Fruit fly (Drosophila melanogaster): Measurements from ENCODE around the gene vri.

Gene vri

DNA sequence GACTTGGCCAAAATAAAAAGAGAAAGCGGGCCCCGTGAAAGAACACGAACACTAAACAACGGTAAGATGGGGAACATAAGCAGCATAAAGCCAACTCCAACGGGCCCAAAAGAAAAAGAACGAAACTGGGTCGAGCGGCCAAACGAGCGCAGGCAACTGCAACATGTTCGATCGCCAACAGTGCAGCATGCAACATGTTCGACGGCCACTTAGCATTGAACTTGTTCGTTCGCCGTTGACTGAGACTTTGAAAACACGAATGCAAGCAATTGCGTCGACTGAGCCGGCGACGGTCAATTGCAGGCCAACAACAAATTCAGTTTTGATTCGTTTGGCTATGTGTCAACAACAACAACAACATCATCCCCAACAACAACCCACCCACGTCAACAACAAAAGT, at the start of gene vri:
Gene vri, plus strand, starts transcription at position 224 of the 400 bp plus-strand sequence.
- TF ChIP-seq CG17801 (GFP tag; optimal IDR thresholded peaks at IDR 0.05; ENCODE audit: partially characterized antibody), result no peak

DNA sequence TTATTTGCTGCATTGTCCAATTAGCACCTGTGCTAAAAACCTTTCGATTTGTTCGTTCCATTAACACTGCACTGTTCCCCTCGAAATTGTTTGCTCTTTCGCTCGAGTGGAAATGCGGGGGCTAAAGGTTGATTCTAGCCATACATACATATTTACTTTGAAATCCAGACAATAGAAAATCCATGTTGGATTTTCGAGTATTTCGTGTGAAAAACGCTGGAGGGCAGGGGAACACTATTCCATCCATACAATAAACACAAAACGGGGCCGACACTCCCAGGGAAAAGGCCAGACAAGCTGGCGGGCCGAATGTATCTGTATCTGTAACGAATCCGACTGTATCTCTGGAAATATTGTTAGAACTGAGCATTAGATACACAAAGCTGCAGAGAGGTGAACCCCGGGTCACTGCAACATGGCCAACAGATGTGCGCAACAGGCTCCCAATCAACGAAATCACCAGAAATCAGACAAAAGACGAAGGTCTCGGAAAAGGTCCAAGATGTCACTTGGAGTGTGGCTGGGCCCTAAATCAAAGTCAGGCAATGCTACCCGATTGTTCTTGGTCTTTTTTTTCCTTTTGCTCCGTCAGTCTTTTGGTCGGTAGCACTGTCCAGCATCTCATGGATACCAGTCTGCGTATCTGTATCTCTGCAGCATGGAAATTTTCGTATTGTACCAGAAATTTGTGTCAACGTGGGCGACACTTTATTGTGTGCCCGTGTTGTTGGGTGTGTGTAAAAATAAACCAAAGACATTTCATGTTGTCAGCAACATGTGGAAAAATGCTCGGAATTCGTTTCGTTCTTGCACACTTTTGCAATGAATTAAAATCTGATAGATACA, 49.1 kb upstream of the vri start:
- TF ChIP-seq CG17801 (GFP tag; optimal IDR thresholded peaks at IDR 0.05; ENCODE audit: partially characterized antibody), result no peak

DNA sequence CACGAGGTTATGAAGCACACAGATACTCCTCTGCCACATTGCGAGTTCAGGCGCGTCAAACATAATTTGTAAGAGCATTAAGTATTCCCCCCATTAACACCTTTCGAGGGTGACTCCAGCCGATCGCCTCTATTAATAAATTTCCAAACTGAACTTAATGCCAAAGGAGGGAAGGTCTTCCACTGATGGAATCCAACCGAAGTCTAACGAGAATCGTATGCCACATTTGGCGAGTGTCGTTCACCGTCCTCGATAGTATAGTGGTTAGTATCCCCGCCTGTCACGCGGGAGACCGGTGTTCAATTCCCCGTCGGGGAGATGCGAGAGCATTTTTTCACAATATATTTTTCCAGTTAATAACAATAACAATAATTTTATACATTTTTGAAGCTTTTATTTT, 48.2 kb upstream of the vri start:
- TF ChIP-seq CG17801 (GFP tag; optimal IDR thresholded peaks at IDR 0.05; ENCODE audit: partially characterized antibody), result no peak

DNA sequence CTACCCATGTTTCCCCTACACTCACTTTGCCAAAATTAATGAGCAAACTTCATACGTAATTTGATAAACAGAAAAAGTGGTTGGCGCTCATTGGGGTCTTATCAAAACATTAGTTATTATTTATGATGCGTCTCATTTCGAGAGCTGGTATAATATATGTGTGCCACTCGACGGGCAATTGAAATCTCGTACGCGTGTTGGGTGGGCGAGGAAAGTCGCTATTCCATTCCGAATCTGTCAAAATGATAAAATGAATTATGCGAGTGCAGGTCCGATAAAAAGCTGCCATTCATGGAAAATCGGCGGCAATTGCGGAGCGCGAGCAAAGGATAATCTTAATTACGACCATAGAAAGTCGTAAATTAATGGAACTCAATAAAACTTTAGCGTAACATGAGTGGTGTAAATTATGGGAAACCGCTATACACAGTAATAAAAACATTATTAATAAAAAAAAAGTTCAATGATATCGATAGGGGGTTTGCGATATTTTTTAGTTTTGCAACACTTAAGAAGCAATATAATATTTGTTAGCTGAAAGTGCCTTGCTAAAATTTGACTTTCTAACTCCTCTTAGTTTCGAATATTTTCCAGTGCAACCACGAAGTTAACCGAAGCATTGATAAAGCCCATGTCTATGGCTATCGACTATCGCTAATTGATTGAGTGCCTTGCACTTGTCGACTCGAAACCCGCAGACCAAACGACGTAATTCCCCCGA, 46.4 kb upstream of the vri start:
- no peak for TF ChIP-seq CG17801 (GFP tag; optimal IDR thresholded peaks at IDR 0.05; ENCODE audit: partially characterized antibody)

DNA sequence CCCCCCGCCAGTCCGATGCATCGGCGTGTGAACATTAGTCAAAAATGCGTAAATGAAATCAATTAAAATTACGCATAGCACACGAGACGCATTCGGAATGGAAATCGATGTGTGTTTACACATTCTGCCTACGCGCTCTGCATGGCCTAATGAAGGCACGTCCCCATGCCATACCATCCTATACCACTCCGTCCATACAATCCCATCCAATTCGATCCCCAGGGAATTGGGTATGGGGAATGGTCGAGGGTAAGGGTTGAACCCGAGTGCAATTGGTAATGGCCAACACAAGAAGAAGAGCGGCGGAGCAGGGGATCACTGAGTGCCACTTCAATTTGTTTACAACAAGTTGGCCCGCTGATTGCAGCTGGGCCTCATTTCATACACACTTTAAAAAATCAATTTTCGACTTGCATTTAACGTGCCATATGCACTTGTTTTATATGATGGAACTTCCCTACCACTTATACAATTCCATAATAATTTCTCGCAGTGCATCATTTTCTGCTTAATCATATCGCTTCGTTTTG, 43.3 kb upstream of the vri start:
- no peak for TF ChIP-seq CG17801 (GFP tag; optimal IDR thresholded peaks at IDR 0.05; ENCODE audit: partially characterized antibody)

DNA sequence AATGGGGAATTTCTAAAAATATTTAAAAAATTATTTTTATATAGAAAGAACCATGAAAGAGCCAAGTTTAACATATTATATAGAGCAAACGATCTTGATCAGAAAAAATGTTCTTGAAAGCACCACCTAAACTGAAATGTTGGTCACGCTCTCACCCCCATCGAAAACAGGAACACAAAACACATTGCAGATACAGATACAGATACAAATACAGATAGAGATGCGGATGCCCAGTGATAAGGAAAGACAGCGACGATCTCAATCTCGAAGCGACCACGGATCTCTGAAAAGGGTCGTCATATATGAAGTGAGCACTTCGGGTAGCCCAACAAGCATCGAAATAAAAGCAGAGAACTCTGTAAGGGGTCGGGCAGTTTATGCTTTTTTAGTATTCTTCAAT, 41.4 kb upstream of the vri start:
- no peak for TF ChIP-seq CG17801 (GFP tag; optimal IDR thresholded peaks at IDR 0.05; ENCODE audit: partially characterized antibody)

DNA sequence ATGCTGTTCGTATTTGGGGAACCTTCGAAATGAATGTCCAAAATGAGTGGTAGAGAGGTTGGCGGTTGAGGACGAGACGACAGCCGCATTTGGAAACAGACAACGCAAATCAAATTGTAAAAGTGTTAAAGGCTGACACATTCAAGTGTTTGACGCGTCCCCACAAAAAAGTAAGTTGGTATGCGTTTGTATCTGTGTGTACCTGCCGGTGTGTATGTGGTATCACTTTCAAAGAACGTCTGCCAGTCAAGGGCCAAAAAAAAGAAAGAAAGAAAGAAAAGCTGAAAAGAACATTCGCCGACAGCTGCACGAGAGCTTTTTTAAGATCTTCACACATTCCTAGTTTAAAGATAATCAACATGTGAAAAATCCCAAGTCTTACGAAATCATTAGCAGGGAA, 40.9 kb upstream of the vri start:
- no peak for TF ChIP-seq CG17801 (GFP tag; optimal IDR thresholded peaks at IDR 0.05; ENCODE audit: partially characterized antibody)

DNA sequence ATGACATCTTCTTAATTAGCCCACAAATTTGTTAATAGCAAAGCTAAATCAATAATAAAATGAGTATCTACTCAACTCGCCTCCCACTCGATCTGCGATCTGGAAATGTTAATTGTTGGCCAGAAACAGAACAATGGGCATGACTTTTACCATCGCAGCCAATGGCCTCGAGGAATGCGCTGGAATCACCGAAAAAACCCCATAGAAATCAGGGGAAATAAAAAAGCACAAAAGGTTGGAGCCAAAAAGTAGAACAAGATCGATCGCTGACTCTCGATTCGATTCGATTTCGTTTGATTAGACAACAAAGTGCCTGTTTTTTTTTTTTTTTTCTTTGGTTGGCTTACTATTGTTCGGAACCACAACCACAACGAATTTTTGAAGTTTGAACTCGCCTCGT, 40.2 kb upstream of the vri start:
- no peak for TF ChIP-seq CG17801 (GFP tag; optimal IDR thresholded peaks at IDR 0.05; ENCODE audit: partially characterized antibody)

DNA sequence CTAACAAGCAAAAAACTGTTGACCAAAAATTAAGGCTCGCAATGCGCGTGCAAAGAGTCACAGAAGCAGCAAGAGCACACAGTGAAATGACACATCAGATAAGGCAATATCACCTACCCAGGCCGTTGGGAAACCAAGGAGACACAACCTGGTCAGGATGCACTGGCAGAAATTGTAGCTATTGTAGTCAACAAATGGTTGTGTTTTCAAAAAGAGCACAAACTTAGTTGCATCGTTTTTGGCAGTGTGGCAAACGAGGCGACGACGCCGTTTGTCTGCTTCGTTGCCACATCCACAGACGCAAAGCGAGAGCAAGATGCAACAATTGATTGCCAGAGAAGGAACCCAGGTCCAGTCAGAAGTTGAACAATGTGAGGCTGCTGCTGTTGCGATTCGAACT, 39.0 kb upstream of the vri start:
- no peak for TF ChIP-seq CG17801 (GFP tag; optimal IDR thresholded peaks at IDR 0.05; ENCODE audit: partially characterized antibody)

DNA sequence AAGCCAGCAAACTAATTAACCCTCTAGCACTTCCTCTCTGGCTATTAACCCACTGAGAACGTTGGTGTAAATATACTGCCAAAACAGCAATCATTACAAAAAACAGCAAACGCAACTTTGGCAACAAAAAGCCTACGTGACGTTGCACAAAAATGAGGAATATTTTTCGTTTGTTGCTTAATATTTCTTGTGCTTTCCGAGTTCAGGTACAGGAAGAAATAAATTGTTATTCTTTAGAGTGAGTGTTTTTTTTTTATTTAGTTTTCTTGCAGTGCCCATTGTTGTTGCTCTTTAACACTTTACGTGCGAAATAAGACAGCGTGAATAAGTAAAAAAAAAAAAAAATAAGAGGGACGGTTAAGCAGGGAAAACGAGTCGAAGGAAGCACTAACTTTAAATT, 37.6 kb upstream of the vri start:
- TF ChIP-seq CG17801 (GFP tag; optimal IDR thresholded peaks at IDR 0.05; ENCODE audit: partially characterized antibody), result no peak

DNA sequence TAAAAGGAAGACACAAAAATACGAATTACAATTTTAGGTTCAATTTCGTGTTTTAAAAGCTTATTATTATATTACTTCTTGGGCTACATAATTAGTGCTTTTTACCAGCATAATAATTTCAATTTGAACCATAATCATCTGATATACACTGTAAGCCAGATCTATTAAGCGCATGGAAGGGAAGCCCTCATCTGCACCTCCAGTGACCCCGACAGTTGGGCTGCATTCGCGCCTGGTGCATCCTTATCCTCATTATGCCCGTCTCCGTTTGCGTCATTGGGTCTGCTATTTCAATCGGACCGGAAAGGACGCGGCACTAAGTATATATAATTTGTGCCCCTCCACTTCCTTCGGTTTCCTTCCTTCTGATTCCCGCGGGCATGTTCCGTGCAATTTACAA, 37.0 kb upstream of the vri start:
- TF ChIP-seq CG17801 (GFP tag; optimal IDR thresholded peaks at IDR 0.05; ENCODE audit: partially characterized antibody), result no peak

DNA sequence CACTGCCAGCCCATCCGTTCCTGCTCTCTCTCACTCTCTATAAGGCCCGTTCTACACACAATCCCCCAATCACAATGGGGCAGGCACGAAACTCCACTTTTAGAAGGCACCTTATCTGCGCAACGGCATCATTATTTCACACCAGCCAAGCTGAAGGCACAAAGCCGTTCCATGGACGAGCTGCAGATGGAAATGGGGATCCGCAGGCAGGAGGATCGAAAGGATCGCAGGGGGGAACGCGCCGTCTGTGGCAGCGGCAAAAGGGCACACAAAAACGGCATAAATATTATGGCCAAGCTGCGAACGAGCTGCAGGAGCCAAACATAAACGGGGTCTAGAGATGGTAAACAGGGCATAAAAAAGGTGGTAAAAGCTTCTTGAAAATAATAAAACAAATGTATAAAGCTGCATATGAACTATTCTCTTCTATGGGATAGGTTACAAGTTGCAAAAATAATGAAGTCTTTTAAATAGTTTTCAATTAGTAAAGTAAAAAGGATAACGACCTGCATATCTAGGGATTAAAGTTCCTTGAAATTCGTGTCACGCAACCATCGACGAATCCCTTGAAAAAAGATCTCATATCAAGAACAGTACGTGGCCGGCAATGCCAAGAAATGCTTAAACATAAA, 36.2 kb upstream of the vri start:
- no peak for TF ChIP-seq CG17801 (GFP tag; optimal IDR thresholded peaks at IDR 0.05; ENCODE audit: partially characterized antibody)

DNA sequence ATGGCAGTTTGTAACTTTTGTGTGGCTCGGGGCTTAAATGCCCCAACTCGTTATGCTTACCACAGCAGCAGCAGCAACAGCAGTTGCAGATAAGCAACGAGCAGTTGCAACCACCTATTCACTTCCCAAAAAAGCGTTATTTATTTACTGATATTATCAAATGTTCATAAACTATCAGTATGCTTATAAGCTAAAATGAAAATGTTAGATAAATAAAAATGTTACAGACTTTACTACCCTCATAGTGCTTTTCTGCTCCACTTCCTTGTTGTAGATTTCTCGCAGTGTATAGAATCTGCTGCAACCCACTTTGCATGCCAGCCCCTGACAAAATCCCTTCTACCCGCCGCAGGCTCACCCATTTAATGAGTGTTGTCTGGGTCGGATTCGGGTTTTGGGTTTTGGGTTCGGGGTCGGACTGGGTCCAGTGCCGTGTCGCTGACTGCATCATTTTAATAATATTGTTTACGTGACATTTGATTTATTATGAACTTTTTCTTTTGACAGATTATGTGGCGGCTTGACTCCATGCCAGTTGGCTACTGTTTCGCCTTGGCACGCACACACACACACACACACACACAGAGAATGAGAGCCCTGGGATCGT, 34.5 kb upstream of the vri start:
- TF ChIP-seq CG17801 (GFP tag; optimal IDR thresholded peaks at IDR 0.05; ENCODE audit: partially characterized antibody), result no peak

DNA sequence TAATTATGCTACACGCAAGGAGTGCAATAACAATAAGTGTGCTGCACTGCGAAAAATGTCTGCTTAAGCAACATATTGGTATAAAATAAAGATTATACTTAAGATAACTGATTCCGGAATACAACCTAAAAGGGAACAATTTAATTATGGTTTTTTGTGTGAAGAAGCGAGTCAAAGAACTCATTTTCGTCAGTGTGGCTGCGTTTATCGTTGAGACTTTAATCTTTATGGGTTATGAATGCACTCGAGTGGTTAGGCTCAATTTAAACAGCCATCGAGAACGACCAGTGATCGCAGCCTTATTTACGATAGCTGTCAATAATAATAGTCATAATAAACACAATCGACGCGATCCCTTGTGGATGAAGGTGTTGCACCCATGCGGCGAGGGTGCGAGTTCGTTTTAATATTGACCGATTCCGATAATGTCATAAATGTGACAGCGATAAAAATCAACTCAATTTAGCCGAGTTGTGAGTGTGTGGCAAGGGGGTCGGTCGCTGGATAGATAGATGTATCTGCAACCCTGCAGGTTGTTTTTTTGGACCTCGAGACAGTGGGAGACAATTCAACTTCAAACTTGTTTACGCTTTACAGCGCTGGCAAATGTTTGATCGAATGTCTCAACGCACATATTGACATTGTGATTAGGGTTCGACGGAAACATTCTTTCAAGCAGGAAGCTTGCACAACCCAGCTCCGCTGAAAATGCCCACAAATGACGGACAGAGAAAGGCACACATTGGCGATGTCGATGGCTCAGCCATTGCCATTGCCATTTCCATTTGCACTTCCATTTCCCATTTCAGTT, 32.5 kb upstream of the vri start:
- TF ChIP-seq CG17801 (GFP tag; optimal IDR thresholded peaks at IDR 0.05; ENCODE audit: partially characterized antibody), result no peak

Data from ovary, adult (tissue).